Worm (Caenorhabditis elegans): ENCODE results near the gene C40A11.6.

DNA sequence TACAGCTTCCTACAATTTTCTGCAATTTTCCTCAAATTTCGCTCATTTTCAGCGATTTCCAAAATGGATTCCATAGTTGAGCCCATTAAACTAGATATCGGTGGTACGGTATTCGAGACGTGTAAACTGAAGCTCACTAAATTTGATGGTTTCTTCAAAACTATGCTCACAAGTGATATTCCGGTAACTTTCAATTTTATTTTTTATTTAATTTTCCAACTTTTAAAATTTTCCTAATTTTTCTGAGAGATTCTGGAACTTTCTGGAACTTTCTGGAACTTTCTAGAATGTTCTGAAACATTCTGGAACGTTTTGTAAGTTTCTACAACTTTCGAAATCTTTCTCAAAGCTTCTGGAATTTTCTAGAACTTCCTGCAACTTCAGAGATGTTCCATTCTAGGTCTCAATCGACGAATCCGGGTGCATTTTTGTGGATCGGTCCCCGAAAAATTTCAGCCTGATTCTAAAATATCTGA, 1.5 kb upstream of the C40A11.6 start, which contains the start of gene C40A11.2:
- TF ChIP-seq T26A5.8 (tag; optimal IDR thresholded peaks at IDR 0.05) (no peak), unc-62 (GFP tag; optimal IDR thresholded peaks at IDR 0.05) (no peak), pha-4 (tag; optimal IDR thresholded peaks at IDR 0.05) (no peak), nfya-1 (tag; optimal IDR thresholded peaks at IDR 0.05; ENCODE audit: borderline replicate concordance, insufficient read depth) (no peak), madf-6 (GFP tag; IDR thresholded peaks at IDR 0.05) (no peak), mes-4 (tag; optimal IDR thresholded peaks at IDR 0.05) (no peak), tbx-9 (tag; optimal IDR thresholded peaks at IDR 0.05; ENCODE audit: borderline replicate concordance) (no peak), cebp-2 (GFP tag; IDR thresholded peaks at IDR 0.05) (no peak)

All from whole organism, young adult.